Fruit fly (Drosophila melanogaster) whole organism: Measurements from ENCODE around the gene term.

Source experiments
- CG8478 ChIP-seq: fragments of >200 bp; optimal IDR thresholded peaks from 2 replicates; lab custom pipeline; 2018; ENCODE audit warnings: inconsistent platforms
- Dll ChIP-seq: fragments of >200 bp; optimal IDR thresholded peaks from 2 replicates; lab custom pipeline; 2017
- EcR ChIP-seq, 2 experiments: fragments of >200 bp; optimal IDR thresholded peaks; 2 replicates each; lab custom pipeline; 2017; ENCODE audit warnings: missing biosample characterization in 2 of 2, missing genetic modification characterization in 2 of 2, missing genetic modification reagents in 2 of 2
- pan ChIP-seq: fragments of >200 bp; optimal IDR thresholded peaks from 2 replicates; lab custom pipeline; 2017
- psq ChIP-seq: fragments of >200 bp; optimal IDR thresholded peaks from 2 replicates; lab custom pipeline; 2017
- usp ChIP-seq: fragments of >200 bp; optimal IDR thresholded peaks from 2 replicates; lab custom pipeline; 2017; ENCODE audit warnings: missing biosample characterization, missing genetic modification characterization, mixed read lengths

Gene term

DNA sequence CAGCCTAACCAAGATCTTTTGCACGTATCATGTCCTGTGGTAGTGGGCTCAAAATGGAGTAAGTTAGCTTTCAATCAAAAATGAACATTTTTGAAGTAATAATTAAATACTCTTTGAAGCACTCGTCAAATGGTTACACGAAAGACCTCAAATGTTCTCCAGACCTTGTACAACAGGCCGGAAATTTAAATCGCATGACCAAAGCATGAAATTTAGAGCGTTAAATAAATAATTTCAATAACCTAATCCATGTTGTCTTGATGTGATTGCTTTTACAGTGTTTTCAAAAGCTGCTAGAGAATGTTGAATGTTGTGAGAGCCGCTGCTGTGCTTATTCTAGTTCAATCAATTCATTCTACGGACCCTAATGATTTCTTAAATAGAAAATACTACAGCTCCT, 11.6 kb upstream of the term start, which contains the start of gene CG18233:
CG18233 (plus strand) TSS at position 301 of the 400 bp plus-strand sequence.
- TF ChIP-seq EcR (GFP tag; optimal IDR thresholded peaks at IDR 0.05; lab: Kevin White, UChicago) (no peak), psq (lab: Kevin White, UChicago) (no peak), Dll (no peak), CG8478 (no peak), pan (lab: Kevin White, UChicago) (no peak), usp (GFP tag; lab: Kevin White, UChicago) (no peak)

DNA sequence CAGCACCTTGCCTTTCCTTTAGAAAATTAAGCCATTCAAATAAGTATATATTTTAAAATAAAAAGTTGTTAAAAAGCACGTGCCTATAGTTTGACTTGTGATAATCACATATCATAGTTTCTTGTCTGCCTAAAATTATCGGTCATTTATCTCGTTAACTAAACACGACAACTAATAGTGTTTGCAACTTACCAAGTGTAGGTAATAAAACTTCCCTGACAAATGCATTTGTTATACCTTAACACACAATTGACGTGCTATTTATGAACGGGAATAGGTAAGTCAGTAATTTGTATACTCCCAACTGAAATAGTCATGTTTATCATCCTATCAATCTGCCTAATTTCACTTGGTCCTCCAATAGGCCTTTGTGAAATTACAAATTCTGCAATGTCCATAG, 9.6 kb upstream of the term start, which contains the start of gene CG18234:
CG18234 (plus strand) TSS at position 301 of the 400 bp plus-strand sequence.
- TF ChIP-seq CG8478 (no peak), usp (GFP tag; lab: Kevin White, UChicago) (no peak), EcR (GFP tag; optimal IDR thresholded peaks at IDR 0.05; lab: Kevin White, UChicago) (no peak), Dll (no peak), psq (lab: Kevin White, UChicago) (no peak), pan (lab: Kevin White, UChicago) (no peak)

DNA sequence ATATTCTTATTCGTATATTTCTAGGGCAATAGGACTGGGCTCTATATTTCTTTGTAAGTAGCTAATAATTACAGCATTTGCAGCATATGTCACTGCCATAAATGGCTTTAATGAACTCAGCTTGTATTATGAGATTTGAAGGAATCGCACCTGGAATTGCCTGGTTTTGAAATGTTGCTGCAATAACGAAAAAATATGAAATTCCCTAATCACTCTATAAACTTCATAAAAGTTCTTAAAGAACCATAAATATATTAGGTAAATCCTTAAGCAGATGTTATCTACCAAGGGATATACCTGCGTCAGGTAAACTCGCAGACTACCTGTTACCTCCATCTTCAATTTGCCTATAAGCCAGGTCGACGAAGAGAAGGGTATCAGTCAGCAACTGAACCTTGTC, 5.2 kb downstream of the term start, which contains the start of gene CG7271:
CG7271 (plus strand) TSS at position 373 of the 400 bp plus-strand sequence.
- no peak for TF ChIP-seq CG8478
- no peak for TF ChIP-seq EcR (GFP tag; optimal IDR thresholded peaks at IDR 0.05; lab: Kevin White, UChicago)
- TF ChIP-seq pan (lab: Kevin White, UChicago) = no peak
- TF ChIP-seq psq (lab: Kevin White, UChicago) = no peak
- no peak for TF ChIP-seq Dll
- no peak for TF ChIP-seq usp (GFP tag; lab: Kevin White, UChicago)

DNA sequence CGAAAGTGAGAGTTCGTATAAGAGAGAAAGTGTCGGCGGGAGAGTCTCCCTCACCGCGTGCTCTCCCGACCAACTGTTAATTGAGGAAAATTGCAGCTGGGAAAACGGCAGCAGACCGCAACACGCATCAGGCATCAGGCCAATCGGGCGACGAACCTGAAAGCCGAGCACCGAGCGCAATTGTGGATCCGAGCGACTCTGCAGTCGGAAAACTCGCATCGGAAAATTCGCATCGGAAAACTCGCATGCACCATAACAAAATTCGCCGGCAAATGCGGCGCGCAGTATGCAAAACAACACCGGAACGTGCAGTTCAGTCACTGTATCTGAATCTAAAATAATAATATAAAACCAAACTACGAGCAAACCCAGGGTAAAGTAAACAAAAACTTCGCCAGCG, 33.6 kb downstream of the term start, which contains the start of gene AstC-R1:
AstC-R1 (plus strand) TSS at position 301 of the 400 bp plus-strand sequence.
- TF ChIP-seq pan (lab: Kevin White, UChicago) = no peak
- TF ChIP-seq CG8478 = no peak
